Worm (Caenorhabditis elegans): ENCODE results near the gene fipr-5.

DNA sequence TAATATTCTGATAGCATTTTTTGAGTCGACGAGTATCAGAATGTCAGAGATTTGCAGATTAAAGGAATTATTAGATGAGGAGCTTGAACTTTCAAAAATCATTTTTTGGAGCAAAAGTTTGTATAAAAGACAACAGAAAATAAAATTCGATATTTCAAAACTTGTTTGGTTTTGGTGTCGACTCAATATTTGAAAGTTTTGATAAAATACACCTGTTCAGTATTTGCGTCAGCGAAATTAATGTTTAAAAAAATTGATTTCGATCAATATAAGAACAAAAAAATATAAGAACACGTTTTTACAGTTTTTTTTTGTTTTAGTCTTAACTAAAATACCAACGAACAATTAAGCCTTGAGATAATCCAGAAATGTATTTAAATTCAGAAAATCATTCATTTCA, 612 bp downstream of the fipr-5 start, which contains the start of gene C12D8.13:
- no peak for TF ChIP-seq nhr-76 (tag; optimal IDR thresholded peaks at IDR 0.05)
- no peak for TF ChIP-seq elt-1 (tag; optimal IDR thresholded peaks at IDR 0.05; ENCODE audit: borderline replicate concordance, insufficient read depth)
- TF ChIP-seq unc-39 (tag; optimal IDR thresholded peaks at IDR 0.05), result no peak
- no peak for TF ChIP-seq ceh-39 (tag; optimal IDR thresholded peaks at IDR 0.05)
- TF ChIP-seq lsy-2 (tag; optimal IDR thresholded peaks at IDR 0.05), result no peak
- no peak for TF ChIP-seq unc-62 (GFP tag; optimal IDR thresholded peaks at IDR 0.05)
- TF ChIP-seq nhr-2 (tag; optimal IDR thresholded peaks at IDR 0.05), result no peak
